Worm (Caenorhabditis elegans): ENCODE results near the gene sru-18.

- TF ChIP-seq hlh-15 (tag; optimal IDR thresholded peaks at IDR 0.05) = no peak
- no peak for TF ChIP-seq dmd-4 (tag; optimal IDR thresholded peaks at IDR 0.05; ENCODE audit: borderline replicate concordance)
- TF ChIP-seq ttx-3 (tag; optimal IDR thresholded peaks at IDR 0.05) = no peak
- no peak for TF ChIP-seq unc-86 (tag; optimal IDR thresholded peaks at IDR 0.05)
- no peak for TF ChIP-seq pros-1 (tag; optimal IDR thresholded peaks at IDR 0.05)
- no peak for TF ChIP-seq elt-2 (tag; optimal IDR thresholded peaks at IDR 0.05)
- TF ChIP-seq unc-55 (GFP tag; optimal IDR thresholded peaks at IDR 0.05) = no peak
- no peak for TF ChIP-seq T23F11.4 (GFP tag; optimal IDR thresholded peaks at IDR 0.05)
- TF ChIP-seq nhr-232 (tag; optimal IDR thresholded peaks at IDR 0.05) = no peak
- TF ChIP-seq odd-2 (tag; optimal IDR thresholded peaks at IDR 0.05) = no peak
- no peak for TF ChIP-seq nhr-11 (tag; optimal IDR thresholded peaks at IDR 0.05)
- no peak for TF ChIP-seq fkh-10 (GFP tag; optimal IDR thresholded peaks at IDR 0.05)
- TF ChIP-seq zip-5 (tag; optimal IDR thresholded peaks at IDR 0.05) = no peak
Measured at ce11 chrIV:12468359-12468758, 33.7 kb upstream of the sru-18 start, which contains the start of gene igdb-2.
